Fruit fly (Drosophila melanogaster) Kc167 (cell line): ENCODE results near the gene CG14401.

Source experiments
- Sin3A ChIP-seq: fragments of >200 bp; optimal IDR thresholded peaks from 2 replicates; lab custom pipeline; 2018; ENCODE audit warnings: missing external identifiers
- h ChIP-seq: fragments of >200 bp; optimal IDR thresholded peaks from 3 replicates; lab custom pipeline; 2018; ENCODE audit warnings: missing external identifiers
- insv ChIP-seq: fragments of >200 bp; optimal IDR thresholded peaks from 3 replicates; lab custom pipeline; 2018; ENCODE audit warnings: missing external identifiers
- ttk ChIP-seq: sonication (Bioruptor generic); optimal IDR thresholded peaks from 2 replicates; lab custom pipeline; 2017; ENCODE audit warnings: missing external identifiers

dm6 chr2L:20889857-20890606, 20.4 kb downstream of the CG14401 start:
- TF ChIP-seq Sin3A (lab: Kevin White, UChicago) (no peak), insv (lab: Kevin White, UChicago) (no peak), h (lab: Kevin White, UChicago) (no peak), ttk (no peak)
